Fruit fly (Drosophila melanogaster) whole organism, adult: Measurements from ENCODE around the gene Smvt.

Experiments
- CG12768 ChIP-seq: fragments of 200-800 bp; sonication (Bioruptor generic); optimal IDR thresholded peaks from 2 replicates; lab custom pipeline; 2017; ENCODE audit warnings: missing biosample characterization, missing genetic modification characterization, mild to moderate bottlenecking, moderate library complexity, missing genetic modification reagents
- CG14711 ChIP-seq: fragments of 200-800 bp; sonication (Bioruptor generic); optimal IDR thresholded peaks from 2 replicates; lab custom pipeline; 2018; ENCODE audit warnings: missing biosample characterization, mild to moderate bottlenecking, missing genetic modification characterization, moderate library complexity
- CG1620 ChIP-seq: fragments of 200-800 bp; sonication (Bioruptor generic); optimal IDR thresholded peaks from 2 replicates; lab custom pipeline; 2016; ENCODE audit warnings: missing biosample characterization, missing genetic modification characterization
- CG5204 ChIP-seq: fragments of 200-800 bp; sonication (Bioruptor generic); optimal IDR thresholded peaks from 2 replicates; lab custom pipeline; 2016; ENCODE audit warnings: missing biosample characterization, missing genetic modification characterization
- CG7045 ChIP-seq: fragments of 200-800 bp; sonication (Bioruptor generic); optimal IDR thresholded peaks from 2 replicates; lab custom pipeline; 2017; ENCODE audit warnings: missing biosample characterization, mild to moderate bottlenecking, missing genetic modification characterization
- Clk ChIP-seq: fragments of 200-800 bp; sonication (Bioruptor generic); optimal IDR thresholded peaks from 2 replicates; lab custom pipeline; 2017; ENCODE audit warnings: missing biosample characterization, missing genetic modification characterization
- Crg-1 ChIP-seq: fragments of 200-800 bp; sonication (Bioruptor generic); optimal IDR thresholded peaks from 2 replicates; lab custom pipeline; 2016; ENCODE audit warnings: missing biosample characterization, missing genetic modification characterization
- Hr96 ChIP-seq: fragments of 200-800 bp; sonication (Bioruptor generic); optimal IDR thresholded peaks from 2 replicates; lab custom pipeline; 2016; ENCODE audit warnings: missing biosample characterization, missing genetic modification characterization
- Mnt ChIP-seq: fragments of 200-800 bp; sonication (Bioruptor generic); optimal IDR thresholded peaks from 2 replicates; lab custom pipeline; 2016; ENCODE audit warnings: missing biosample characterization, mild to moderate bottlenecking, missing genetic modification characterization
- cic ChIP-seq: fragments of 200-800 bp; sonication (Bioruptor generic); optimal IDR thresholded peaks from 2 replicates; lab custom pipeline; 2017; ENCODE audit warnings: missing biosample characterization, mild to moderate bottlenecking, missing genetic modification characterization, moderate library complexity
- cnc ChIP-seq, 2 experiments: fragments of >200 bp; optimal IDR thresholded peaks; 2 replicates each; lab custom pipeline; 2017
- kay ChIP-seq: fragments of 200-800 bp; sonication (Bioruptor generic); peaks from one replicate; lab custom pipeline; 2016; ENCODE audit warnings: missing biosample characterization, missing genetic modification characterization, borderline replicate concordance
- tj ChIP-seq: fragments of 200-800 bp; sonication (Bioruptor generic); optimal IDR thresholded peaks from 3 replicates; lab custom pipeline; 2017; ENCODE audit warnings: missing biosample characterization, mild to moderate bottlenecking, missing genetic modification characterization, moderate library complexity

dm6 chr3R:31744044-31744652 lies 17.2 kb downstream of the Smvt start, which contains the start of gene CG1896:
- TF ChIP-seq cic (GFP tag; lab: Kevin White, UChicago) (no peak), kay (GFP tag; lab: Kevin White, UChicago) (no peak), CG12768 (peak; percentile 61), cnc (optimal IDR thresholded peaks at IDR 0.05; lab: Kevin White, UChicago) (no peak), Clk (GFP tag; lab: Kevin White, UChicago) (no peak), Mnt (GFP tag; lab: Kevin White, UChicago) (peak; percentile 41), CG7045 (GFP tag; lab: Kevin White, UChicago) (peak; percentile 19), CG5204 (GFP tag; lab: Kevin White, UChicago) (no peak), CG14711 (tag; lab: Kevin White, UChicago) (peak; percentile 84), Crg-1 (GFP tag; lab: Kevin White, UChicago) (peak; percentile 9), Hr96 (no peak), CG1620 (peak; percentile 26), tj (GFP tag; lab: Kevin White, UChicago) (no peak)
